Fruit fly (Drosophila melanogaster): ENCODE measurements around the gene kel.

dm6 chr2L:18153068-18153467 is 15.2 kb upstream of the kel start, which contains the start of gene CG17681:
- TF ChIP-seq Gug (GFP tag; IDR thresholded peaks at IDR 0.05), result no peak
- peak; percentile 44 for TF ChIP-seq OdsH (GFP tag; optimal IDR thresholded peaks at IDR 0.05)
- TF ChIP-seq net (GFP tag; optimal IDR thresholded peaks at IDR 0.05), result no peak
- no peak for TF ChIP-seq CG31627 (GFP tag; optimal IDR thresholded peaks at IDR 0.05)
